Worm (Caenorhabditis elegans): ENCODE data around the gene C33B4.5.

Gene C33B4.5

DNA sequence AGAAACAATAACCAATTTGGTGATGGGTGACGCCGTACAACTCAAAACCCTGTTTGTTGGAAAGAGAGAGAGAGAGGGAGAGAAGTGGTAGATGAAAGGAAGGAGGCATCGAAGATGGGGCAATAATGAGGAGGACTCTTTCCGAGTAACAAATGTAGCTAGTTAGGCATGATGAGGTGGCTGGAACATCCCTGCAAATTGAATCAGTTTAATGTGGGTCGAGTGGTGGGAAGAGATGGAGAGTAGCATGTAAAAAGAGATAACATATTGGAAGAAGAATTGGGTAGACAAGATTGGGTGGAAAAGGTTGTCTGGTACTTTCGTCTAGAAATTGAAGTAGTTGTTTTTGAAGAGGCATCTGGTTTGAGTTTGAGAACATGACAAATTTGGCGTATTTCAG is 13.1 kb downstream of the C33B4.5 start:
- TF ChIP-seq lir-3 (tag; optimal IDR thresholded peaks at IDR 0.05; ENCODE audit: poor library complexity) (no peak), nhr-47 (tag; optimal IDR thresholded peaks at IDR 0.05) (no peak), nhr-71 (tag; optimal IDR thresholded peaks at IDR 0.05) (no peak), F16B12.6 (tag; optimal IDR thresholded peaks at IDR 0.05) (no peak), lin-35 (GFP tag; optimal IDR thresholded peaks at IDR 0.05) (no peak), nhr-85 (tag) (peak; percentile 47)

- TF ChIP-seq aha-1 (tag; optimal IDR thresholded peaks at IDR 0.05) (no peak), dpl-1 (GFP tag; optimal IDR thresholded peaks at IDR 0.05) (no peak), snpc-4 (tag; optimal IDR thresholded peaks at IDR 0.05) (no peak), ceh-8 (GFP tag; optimal IDR thresholded peaks at IDR 0.05) (peak; percentile 8), irx-1 (tag; optimal IDR thresholded peaks at IDR 0.05) (no peak)
Observed at ce11 chrII:11398787-11399186, 15.7 kb downstream of the C33B4.5 start.

DNA sequence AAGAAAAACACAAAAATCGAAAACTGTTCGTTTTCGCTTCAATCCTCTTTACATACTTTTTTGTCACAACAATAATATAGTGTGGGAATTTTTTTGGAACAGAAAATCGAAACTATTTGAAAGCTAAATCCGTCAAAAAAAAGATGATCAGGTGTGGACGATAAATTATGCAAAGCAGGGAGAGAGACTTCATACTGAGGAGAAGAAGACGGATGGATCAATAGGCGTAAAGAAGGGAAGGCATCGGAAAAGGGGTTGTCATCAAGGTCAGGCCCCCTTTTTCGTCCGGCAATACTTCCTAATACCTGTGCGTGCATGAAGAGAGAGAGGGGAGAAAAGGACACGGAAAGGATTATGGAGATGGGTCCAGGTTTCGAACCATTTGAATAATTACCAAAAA is 17.3 kb downstream of the C33B4.5 start:
- TF ChIP-seq blmp-1 (tag; optimal IDR thresholded peaks at IDR 0.05): peak; percentile 52
- peak; percentile 55 for TF ChIP-seq mep-1 (tag; optimal IDR thresholded peaks at IDR 0.05)
- no peak for TF ChIP-seq hpl-2 (GFP tag; optimal IDR thresholded peaks at IDR 0.05)
- no peak for TF ChIP-seq unc-130 (tag; optimal IDR thresholded peaks at IDR 0.05)
- no peak for TF ChIP-seq isw-1 (GFP tag; IDR thresholded peaks at IDR 0.05)
- no peak for TF ChIP-seq pag-3 (tag; optimal IDR thresholded peaks at IDR 0.05; ENCODE audit: borderline replicate concordance, insufficient read depth)
- peak; percentile 33 for TF ChIP-seq lin-14 (GFP tag; optimal IDR thresholded peaks at IDR 0.05)
- peak; percentile 14 for TF ChIP-seq snu-23 (GFP tag; optimal IDR thresholded peaks at IDR 0.05)

DNA sequence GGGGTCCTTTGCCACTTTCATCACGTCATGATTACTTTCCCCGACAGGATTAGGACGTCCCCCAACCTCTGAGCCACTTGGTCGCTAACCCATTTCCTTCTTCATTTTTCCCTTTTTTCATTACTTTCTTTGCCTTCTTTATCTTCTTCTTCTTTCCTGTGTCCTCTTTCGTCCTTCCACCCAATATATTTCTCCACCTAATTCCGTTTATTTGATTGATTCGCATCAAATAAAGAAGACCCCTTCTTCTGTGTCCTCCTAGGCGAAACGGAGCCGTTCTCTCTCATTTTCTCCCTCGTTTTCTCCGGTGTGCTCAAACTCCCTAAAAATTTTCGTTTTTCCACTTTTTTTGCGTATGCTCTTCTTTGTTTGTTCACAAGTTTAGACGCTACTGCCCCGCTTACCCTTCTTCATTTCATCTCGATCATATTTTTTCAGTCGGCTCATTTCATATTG is 26.6 kb downstream of the C33B4.5 start, which contains the start of gene C05D12.7:
TSS of gene C05D12.7 (plus strand) at position 406 of the 456 bp plus-strand sequence.
- TF ChIP-seq lin-14 (GFP tag; optimal IDR thresholded peaks at IDR 0.05): peak; percentile 22
- no peak for TF ChIP-seq ama-1 (optimal IDR thresholded peaks at IDR 0.05)

- TF ChIP-seq nhr-11 (tag; optimal IDR thresholded peaks at IDR 0.05) (no peak), efl-1 (optimal IDR thresholded peaks at IDR 0.05) (no peak), efl-1 (GFP tag; optimal IDR thresholded peaks at IDR 0.05 in 1 of 2) (no peak), blmp-1 (tag; optimal IDR thresholded peaks at IDR 0.05) (peak; percentile 33)
Observed at ce11 chrII:11415672-11416071, 32.5 kb downstream of the C33B4.5 start, which contains the start of gene C05D12.1. C05D12.1 (minus strand) TSS chrII:11415772.

- TF ChIP-seq nhr-84 (tag; optimal IDR thresholded peaks at IDR 0.05) (no peak), lin-14 (GFP tag; optimal IDR thresholded peaks at IDR 0.05) (no peak), nhr-20 (tag; optimal IDR thresholded peaks at IDR 0.05) (no peak), Y116A8C.19 (tag; optimal IDR thresholded peaks at IDR 0.05; ENCODE audit: borderline replicate concordance) (no peak), snpc-4 (tag; optimal IDR thresholded peaks at IDR 0.05) (no peak), ztf-4 (tag; optimal IDR thresholded peaks at IDR 0.05) (no peak), fkh-4 (tag; optimal IDR thresholded peaks at IDR 0.05; ENCODE audit: borderline replicate concordance) (no peak), hlh-4 (tag; optimal IDR thresholded peaks at IDR 0.05) (no peak), fos-1 (tag; optimal IDR thresholded peaks at IDR 0.05) (no peak), vab-15 (tag; optimal IDR thresholded peaks at IDR 0.05) (no peak), zip-4 (GFP tag; optimal IDR thresholded peaks at IDR 0.05) (no peak), lin-35 (GFP tag; optimal IDR thresholded peaks at IDR 0.05) (no peak), ces-1 (GFP tag; optimal IDR thresholded peaks at IDR 0.05) (no peak), isw-1 (GFP tag; IDR thresholded peaks at IDR 0.05) (no peak), egl-27 (tag; optimal IDR thresholded peaks at IDR 0.05) (no peak), lin-15B (tag; optimal IDR thresholded peaks at IDR 0.05) (no peak), sox-4 (tag; optimal IDR thresholded peaks at IDR 0.05) (no peak), rnt-1 (tag; optimal IDR thresholded peaks at IDR 0.05) (no peak)
Observed at ce11 chrII:11417999-11418398, 34.9 kb downstream of the C33B4.5 start, which contains the start of gene C05D12.2. C05D12.2 (plus strand) TSS chrII:11418299.
